ENCODE assay signal across 5 worm cellular contexts in genomic region chrX:16042480-16042879, ce11.
A peak's percentile ranks its signal among the peaks of the same experiment; 100 is the strongest.
TF ChIP-seq lines count a peak whose summit lies in the region.

No protein-coding gene starts in this region.

TF ChIP-seq in whole organism, L1 larva, 84 proteins besides CTCF, POLR2A, EP300 and RAD21:
- peak; percentile 10 for TF ChIP-seq nhr-71 (tag; optimal IDR thresholded peaks at IDR 0.05; lab: Kevin White, UChicago)
- no peak for TF ChIP-seq fkh-4 (tag; optimal IDR thresholded peaks at IDR 0.05; lab: Kevin White, UChicago; ENCODE audit: borderline replicate concordance)
- TF ChIP-seq nhr-47 (tag; optimal IDR thresholded peaks at IDR 0.05; lab: Kevin White, UChicago), result peak; percentile 17

TF ChIP-seq in whole organism, L2 larva, 48 proteins besides CTCF, POLR2A, EP300 and RAD21:
- TF ChIP-seq lin-11 (tag; optimal IDR thresholded peaks at IDR 0.05; lab: Kevin White, UChicago), result no peak
- peak; percentile 18 for TF ChIP-seq fos-1 (tag; optimal IDR thresholded peaks at IDR 0.05; lab: Kevin White, UChicago)
- no peak for TF ChIP-seq aly-2 (tag; optimal IDR thresholded peaks at IDR 0.05; lab: Kevin White, UChicago)
- TF ChIP-seq ceh-16 (tag; optimal IDR thresholded peaks at IDR 0.05; lab: Kevin White, UChicago), result no peak

TF ChIP-seq in whole organism, L3 larva, 47 proteins besides CTCF, POLR2A, EP300 and RAD21:
- TF ChIP-seq ceh-28 (tag; optimal IDR thresholded peaks at IDR 0.05; lab: Kevin White, UChicago) (no peak), nfya-1 (tag; optimal IDR thresholded peaks at IDR 0.05; lab: Kevin White, UChicago; ENCODE audit: insufficient read depth) (peak; percentile 16), pqm-1 (tag; optimal IDR thresholded peaks at IDR 0.05; lab: Kevin White, UChicago) (peak; percentile 34)
TF ChIP-seq in whole organism, L3 larva: peak in this region for 2.

TF ChIP-seq in whole organism, L4 larva, 104 proteins besides CTCF, POLR2A, EP300 and RAD21:
- TF ChIP-seq nhr-28 (tag; optimal IDR thresholded peaks at IDR 0.05; lab: Kevin White, UChicago), result no peak
- TF ChIP-seq tra-1 (GFP tag; IDR thresholded peaks at IDR 0.05; lab: Robert Waterston, UW), result peak; percentile 37; the same call in 1 of the 2 replicates
- no peak for TF ChIP-seq daf-19 (GFP tag; conservative IDR thresholded peaks at IDR 0.05; lab: Robert Waterston, UW)
- no peak for TF ChIP-seq snpc-4 (tag; optimal IDR thresholded peaks at IDR 0.05; lab: Kevin White, UChicago)
- no peak for TF ChIP-seq zip-2 (tag; optimal IDR thresholded peaks at IDR 0.05; lab: Kevin White, UChicago)
- TF ChIP-seq dmd-8 (GFP tag; IDR thresholded peaks at IDR 0.05; lab: Robert Waterston, UW), result no peak
- TF ChIP-seq ceh-44 (GFP tag; IDR thresholded peaks at IDR 0.05; lab: Robert Waterston, UW), result no peak
- TF ChIP-seq daf-16 (GFP tag; optimal IDR thresholded peaks at IDR 0.05; lab: Kevin White, UChicago), result no peak
- TF ChIP-seq daf-16 (tag; optimal IDR thresholded peaks at IDR 0.05; lab: Kevin White, UChicago), result peak; percentile 56
- TF ChIP-seq lim-7 (GFP tag; IDR thresholded peaks at IDR 0.05; lab: Robert Waterston, UW), result no peak; the same call in 1 of the 2 replicates
- TF ChIP-seq dve-1 (tag; optimal IDR thresholded peaks at IDR 0.05; lab: Kevin White, UChicago; ENCODE audit: insufficient read depth), result peak; percentile 29
- TF ChIP-seq snpc-1.2 (GFP tag; IDR thresholded peaks at IDR 0.05; lab: Robert Waterston, UW), result 0 out of 2 replicates have a peak, but pooled peaks have one; percentile 54
- TF ChIP-seq lin-13 (GFP tag; optimal IDR thresholded peaks at IDR 0.05; lab: Kevin White, UChicago), result no peak
- TF ChIP-seq php-3 (GFP tag; IDR thresholded peaks at IDR 0.05; lab: Robert Waterston, UW), result 0 out of 2 replicates have a peak, but pooled peaks have one; percentile 48
- no peak for TF ChIP-seq aha-1 (tag; lab: Kevin White, UChicago)
- TF ChIP-seq zip-11 (GFP tag; IDR thresholded peaks at IDR 0.05; lab: Robert Waterston, UW), result no peak
- TF ChIP-seq dmd-6 (GFP tag; IDR thresholded peaks at IDR 0.05; lab: Robert Waterston, UW), result peak; percentile 41; the same call in 1 of the 2 replicates
- TF ChIP-seq R02D3.7 (tag; optimal IDR thresholded peaks at IDR 0.05; lab: Kevin White, UChicago), result no peak
- peak; percentile 44; the same call in 1 of the 2 replicates for TF ChIP-seq nhr-41 (GFP tag; IDR thresholded peaks at IDR 0.05; lab: Robert Waterston, UW)
- no peak for TF ChIP-seq attf-4 (tag; optimal IDR thresholded peaks at IDR 0.05; lab: Kevin White, UChicago)
- no peak for TF ChIP-seq unc-130 (GFP tag; optimal IDR thresholded peaks at IDR 0.05; lab: Kevin White, UChicago)
- TF ChIP-seq hlh-30 (tag; optimal IDR thresholded peaks at IDR 0.05; lab: Kevin White, UChicago; ENCODE audit: insufficient read depth), result no peak
- no peak for TF ChIP-seq dpl-1 (GFP tag; optimal IDR thresholded peaks at IDR 0.05; lab: Kevin White, UChicago)
- TF ChIP-seq ztf-7 (tag; optimal IDR thresholded peaks at IDR 0.05; lab: Kevin White, UChicago), result no peak
- TF ChIP-seq mxl-2 (GFP tag; conservative IDR thresholded peaks at IDR 0.05; lab: Robert Waterston, UW), result no peak
TF ChIP-seq in whole organism, L4 larva: peak in this region for 7.

TF ChIP-seq in whole organism, young adult, 124 proteins besides CTCF, POLR2A, EP300 and RAD21:
- peak; percentile 23 for TF ChIP-seq snpc-1.1 (tag; optimal IDR thresholded peaks at IDR 0.05; lab: Kevin White, UChicago; ENCODE audit: insufficient read depth)
- TF ChIP-seq mes-4 (tag; optimal IDR thresholded peaks at IDR 0.05; lab: Kevin White, UChicago), result peak; percentile 29
- no peak for TF ChIP-seq egl-18 (GFP tag; IDR thresholded peaks at IDR 0.05; lab: Robert Waterston, UW)
- TF ChIP-seq ama-1 (optimal IDR thresholded peaks at IDR 0.05; lab: Kevin White, UChicago), result no peak
- no peak for TF ChIP-seq ama-1 (GFP tag; optimal IDR thresholded peaks at IDR 0.05; lab: Kevin White, UChicago)
- TF ChIP-seq zfh-2 (GFP tag; conservative IDR thresholded peaks at IDR 0.05; lab: Robert Waterston, UW), result no peak
- TF ChIP-seq somi-1 (GFP tag; optimal IDR thresholded peaks at IDR 0.05; lab: Kevin White, UChicago), result no peak
- TF ChIP-seq hmg-1.2 (GFP tag; IDR thresholded peaks at IDR 0.05; lab: Robert Waterston, UW), result peak; percentile 42; the same call in 1 of the 2 replicates
- TF ChIP-seq tbx-9 (tag; optimal IDR thresholded peaks at IDR 0.05; lab: Kevin White, UChicago; ENCODE audit: borderline replicate concordance), result no peak
- TF ChIP-seq F37B4.10 (GFP tag; IDR thresholded peaks at IDR 0.05; lab: Robert Waterston, UW), result no peak
- TF ChIP-seq bed-2 (GFP tag; IDR thresholded peaks at IDR 0.05; lab: Robert Waterston, UW), result no peak
- TF ChIP-seq ztf-28 (GFP tag; IDR thresholded peaks at IDR 0.05; lab: Robert Waterston, UW), result no peak
- no peak for TF ChIP-seq hrde-1 (tag; optimal IDR thresholded peaks at IDR 0.05; lab: Kevin White, UChicago; ENCODE audit: borderline replicate concordance)
- no peak for TF ChIP-seq snpc-4 (GFP tag; optimal IDR thresholded peaks at IDR 0.05; lab: Kevin White, UChicago)
- peak in 1 of 4 experiments; percentile 60 for TF ChIP-seq snpc-4 (tag; optimal IDR thresholded peaks at IDR 0.05; lab: Kevin White, UChicago)
- peak; percentile 18 for TF ChIP-seq F23B12.7 (tag; optimal IDR thresholded peaks at IDR 0.05; lab: Kevin White, UChicago; ENCODE audit: insufficient read depth)
- peak; percentile 67; the same call in 1 of the 2 replicates for TF ChIP-seq pbrm-1 (GFP tag; IDR thresholded peaks at IDR 0.05; lab: Robert Waterston, UW)
- TF ChIP-seq ets-4 (GFP tag; optimal IDR thresholded peaks at IDR 0.05; lab: Kevin White, UChicago), result no peak
- no peak for TF ChIP-seq akir-1 (GFP tag; optimal IDR thresholded peaks at IDR 0.05; lab: Kevin White, UChicago)
- no peak for TF ChIP-seq cebp-1 (GFP tag; IDR thresholded peaks at IDR 0.05; lab: Robert Waterston, UW)
- no peak for TF ChIP-seq cebp-1 (tag; optimal IDR thresholded peaks at IDR 0.05; lab: Kevin White, UChicago)
- TF ChIP-seq B0261.1 (tag; optimal IDR thresholded peaks at IDR 0.05; lab: Kevin White, UChicago), result peak; percentile 69
- no peak for TF ChIP-seq Y95B8A.8 (GFP tag; IDR thresholded peaks at IDR 0.05; lab: Robert Waterston, UW)
- no peak for TF ChIP-seq chd-7 (tag; optimal IDR thresholded peaks at IDR 0.05; lab: Kevin White, UChicago)
- peak; percentile 0 for TF ChIP-seq snpc-1.3 (tag; optimal IDR thresholded peaks at IDR 0.05; lab: Kevin White, UChicago; ENCODE audit: insufficient read depth)
- no peak for TF ChIP-seq nhr-80 (tag; optimal IDR thresholded peaks at IDR 0.05; lab: Kevin White, UChicago)
- TF ChIP-seq tbp1 (GFP tag; optimal IDR thresholded peaks at IDR 0.05; lab: Kevin White, UChicago), result peak; percentile 88
- TF ChIP-seq hlh-26 (GFP tag; conservative IDR thresholded peaks at IDR 0.05; lab: Robert Waterston, UW), result no peak
- TF ChIP-seq mcd-1 (GFP tag; IDR thresholded peaks at IDR 0.05; lab: Robert Waterston, UW), result 0 out of 2 replicates have a peak, but pooled peaks have one; percentile 9
- peak; percentile 51 for TF ChIP-seq die-1 (tag; optimal IDR thresholded peaks at IDR 0.05; lab: Kevin White, UChicago)
- TF ChIP-seq rpc-1 (optimal IDR thresholded peaks at IDR 0.05; lab: Kevin White, UChicago), result peak; percentile 58
- TF ChIP-seq rpc-1 (tag; optimal IDR thresholded peaks at IDR 0.05; lab: Kevin White, UChicago), result peak; percentile 79
- TF ChIP-seq Y53F4B.3 (GFP tag; IDR thresholded peaks at IDR 0.05; lab: Robert Waterston, UW), result no peak
- TF ChIP-seq F52B5.7 (tag; optimal IDR thresholded peaks at IDR 0.05; lab: Kevin White, UChicago), result no peak
- TF ChIP-seq lin-26 (GFP tag; IDR thresholded peaks at IDR 0.05; lab: Robert Waterston, UW), result peak; percentile 73
- TF ChIP-seq lsl-1 (GFP tag; optimal IDR thresholded peaks at IDR 0.05; lab: Kevin White, UChicago), result no peak
- no peak for TF ChIP-seq efl-1 (GFP tag; optimal IDR thresholded peaks at IDR 0.05; lab: Kevin White, UChicago)
- no peak for TF ChIP-seq ceh-58 (GFP tag; IDR thresholded peaks at IDR 0.05; lab: Robert Waterston, UW)
- TF ChIP-seq let-526 (GFP tag; IDR thresholded peaks at IDR 0.05; lab: Robert Waterston, UW), result no peak
- peak; percentile 16 for TF ChIP-seq nhr-90 (tag; optimal IDR thresholded peaks at IDR 0.05; lab: Kevin White, UChicago)
- 0 out of 2 replicates have a peak, but pooled peaks have one; percentile 17 for TF ChIP-seq ztf-25 (GFP tag; IDR thresholded peaks at IDR 0.05; lab: Robert Waterston, UW)
- TF ChIP-seq unc-130 (GFP tag; optimal IDR thresholded peaks at IDR 0.05; lab: Kevin White, UChicago), result no peak
- no peak for TF ChIP-seq F57A8.1 (GFP tag; optimal IDR thresholded peaks at IDR 0.05; lab: Kevin White, UChicago)
- peak; percentile 47; the same call in 1 of the 2 replicates for TF ChIP-seq D2030.7 (GFP tag; IDR thresholded peaks at IDR 0.05; lab: Robert Waterston, UW)
- no peak for TF ChIP-seq B0336.3 (GFP tag; IDR thresholded peaks at IDR 0.05; lab: Robert Waterston, UW)
- no peak for TF ChIP-seq F49E8.2 (tag; optimal IDR thresholded peaks at IDR 0.05; lab: Kevin White, UChicago; ENCODE audit: insufficient read depth)
